Fruit fly (Drosophila melanogaster) whole organism, embryonic: Measurements from ENCODE around the gene Grip75.

ENCODE experiments used
- ATbp ChIP-seq: fragments of 200-800 bp; sonication (Bioruptor generic); optimal IDR thresholded peaks from 2 replicates; lab custom pipeline; 2017; ENCODE audit warnings: missing biosample characterization, mild to moderate bottlenecking, missing genetic modification characterization, missing genetic modification reagents
- Atf6 ChIP-seq: fragments of 200-800 bp; sonication (Bioruptor generic); IDR thresholded peaks from 2 replicates; pipeline ENCODE4 v1.3.6; 2022; ENCODE audit warnings: missing biosample characterization, missing genetic modification characterization
- Elba2 ChIP-seq: fragments of 200-800 bp; sonication (Bioruptor generic); optimal IDR thresholded peaks from 3 replicates; lab custom pipeline; 2016; ENCODE audit warnings: missing biosample characterization, missing genetic modification characterization
- Oli ChIP-seq: fragments of 200-800 bp; sonication (Bioruptor generic); optimal IDR thresholded peaks from 2 replicates; lab custom pipeline; 2018; ENCODE audit warnings: missing biosample characterization, mild to moderate bottlenecking, missing genetic modification characterization, moderate library complexity
- YL-1 ChIP-seq: fragments of 200-800 bp; sonication (Bioruptor generic); optimal IDR thresholded peaks from 3 replicates; lab custom pipeline; 2017; ENCODE audit warnings: missing biosample characterization, mild to moderate bottlenecking, missing genetic modification characterization
- cas ChIP-seq: fragments of 200-800 bp; sonication (Bioruptor generic); IDR thresholded peaks from 2 replicates; pipeline ENCODE4 v1.3.6; 2022; ENCODE audit warnings: missing biosample characterization, missing genetic modification characterization
- ttk ChIP-seq: fragments of 200-800 bp; sonication (Bioruptor generic); IDR thresholded peaks from 2 replicates; pipeline ENCODE4 v2.1.2; 2022; ENCODE audit warnings: missing biosample characterization, missing genetic modification characterization

dm6 chr2L:10470211-10470610, 12.9 kb upstream of the Grip75 start:
- TF ChIP-seq Atf6 (GFP tag; lab: Robert Waterston, UW) (no peak), ATbp (GFP tag; lab: Kevin White, UChicago) (no peak), ttk (no peak), cas (GFP tag; lab: Robert Waterston, UW) (no peak), Oli (tag; lab: Kevin White, UChicago) (no peak), Elba2 (GFP tag; lab: Kevin White, UChicago) (no peak), YL-1 (GFP tag; lab: Kevin White, UChicago) (no peak)
